Fruit fly (Drosophila melanogaster) Kc167 (cell line): ENCODE data around the gene Rbcn-3B.

Experiments
- Sin3A ChIP-seq: fragments of >200 bp; optimal IDR thresholded peaks from 2 replicates; lab custom pipeline; 2018; ENCODE audit warnings: missing external identifiers
- insv ChIP-seq: fragments of >200 bp; optimal IDR thresholded peaks from 3 replicates; lab custom pipeline; 2018; ENCODE audit warnings: missing external identifiers
- psq ChIP-seq: fragments of >200 bp; optimal IDR thresholded peaks from 2 replicates; lab custom pipeline; 2017; ENCODE audit warnings: missing external identifiers
- ttk ChIP-seq: sonication (Bioruptor generic); optimal IDR thresholded peaks from 2 replicates; lab custom pipeline; 2017; ENCODE audit warnings: missing external identifiers

- TF ChIP-seq insv (lab: Kevin White, UChicago) (no peak), ttk (lab: Kevin White, UChicago) (no peak), psq (no peak), Sin3A (lab: Kevin White, UChicago) (no peak)
Measured at dm6 chrX:1951391-1952066, 42.8 kb downstream of the Rbcn-3B start.
